Worm (Caenorhabditis elegans) whole organism, L3 larva: ENCODE measurements around the gene col-19.
A peak's percentile ranks its signal among the peaks of the same experiment; 100 is the strongest.

ENCODE experiments used
- elt-3 ChIP-seq, 3 experiments: fragments of 150-350 bp in 1 of 3; sonication (generic microtip) in 2 of 3; optimal IDR thresholded peaks; 2 replicates in 2 of 3; 4 replicates in 1 of 3; lab custom pipeline; 2014 to 2017; ENCODE audit warnings: missing biosample characterization in 3 of 3, missing genetic modification characterization in 3 of 3
- nfya-1 ChIP-seq: sonication (generic microtip); optimal IDR thresholded peaks from 2 replicates; lab custom pipeline; 2017; ENCODE audit warnings: missing genetic modification characterization, mild to moderate bottlenecking, missing compliant biosample characterization, antibody characterized with exemption, moderate library complexity; ENCODE audit not compliant: insufficient read depth
- nhr-12 ChIP-seq: fragments of 150-350 bp; optimal IDR thresholded peaks from 2 replicates; lab custom pipeline; 2014; ENCODE audit warnings: missing biosample characterization, missing genetic modification characterization
- nhr-237 ChIP-seq: fragments of 150-350 bp; optimal IDR thresholded peaks from 2 replicates; lab custom pipeline; 2014; ENCODE audit warnings: missing biosample characterization, missing genetic modification characterization
- pqm-1 ChIP-seq: fragments of 150-350 bp; optimal IDR thresholded peaks from 2 replicates; lab custom pipeline; 2017; ENCODE audit warnings: missing biosample characterization, missing genetic modification characterization, inconsistent platforms
- ztf-11 ChIP-seq: fragments of 150-350 bp; optimal IDR thresholded peaks from 2 replicates; lab custom pipeline; 2014; ENCODE audit warnings: missing biosample characterization, missing genetic modification characterization

DNA sequence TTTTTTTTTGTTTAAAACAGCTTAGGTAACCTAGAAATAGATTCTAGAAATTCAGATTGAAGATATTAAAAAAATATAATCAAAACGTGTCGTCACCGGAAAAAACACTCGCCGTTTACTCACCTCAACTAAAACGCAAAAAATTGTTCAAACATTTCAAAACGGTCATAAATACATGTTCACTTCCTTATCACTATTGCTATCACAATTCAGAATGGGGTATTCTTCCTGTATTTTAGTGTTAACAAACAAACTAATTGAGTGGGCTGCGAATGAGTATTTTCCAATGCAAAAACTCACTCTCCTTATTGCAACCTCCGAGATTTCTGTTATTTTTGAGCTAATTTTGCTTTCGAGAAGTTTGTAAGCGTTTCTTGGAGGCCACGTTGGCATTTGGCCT is 28.3 kb downstream of the col-19 start, which contains the start of gene F52D1.2:
- no peak for TF ChIP-seq nhr-12 (tag; lab: Kevin White, UChicago)
- TF ChIP-seq ztf-11 (tag; lab: Kevin White, UChicago): no peak
- TF ChIP-seq pqm-1 (tag; lab: Kevin White, UChicago): peak; percentile 41
- TF ChIP-seq nhr-237 (tag; lab: Kevin White, UChicago): no peak
- TF ChIP-seq elt-3 (tag; optimal IDR thresholded peaks at IDR 0.05; lab: Kevin White, UChicago): no peak
- TF ChIP-seq nfya-1 (tag; lab: Kevin White, UChicago): no peak
